Worm (Caenorhabditis elegans) whole organism, dauer: Measurements from ENCODE around the gene ZK1320.13.
"Not testable (repeated sequence)": the region's sequence is repeated elsewhere in the genome, so short reads cannot be mapped to it uniquely, and the experiment has no call there.

Experiments used
- unc-62 ChIP-seq: sonication (generic microtip); optimal IDR thresholded peaks from 2 replicates; lab custom pipeline; 2017; ENCODE audit warnings: missing biosample characterization, missing genetic modification reagents, missing genetic modification characterization

Gene ZK1320.13

ce11 chrII:9706207-9706606 is 25.6 kb downstream of the ZK1320.13 start, which contains the start of gene Y53C12A.3:
Gene Y53C12A.3, minus strand, starts transcription at chrII:9706240.
- no peak for TF ChIP-seq unc-62 (GFP tag; lab: Kevin White, UChicago)

- TF ChIP-seq unc-62 (GFP tag; lab: Kevin White, UChicago) = no peak
Measured at ce11 chrII:9708835-9709299, 28.3 kb downstream of the ZK1320.13 start, which contains the start of gene glt-5. Gene glt-5, minus strand, starts transcription at chrII:9708885.

ce11 chrII:9713083-9713482 is 32.5 kb downstream of the ZK1320.13 start:
- TF ChIP-seq unc-62 (GFP tag; lab: Kevin White, UChicago) = no peak

- TF ChIP-seq unc-62 (GFP tag; lab: Kevin White, UChicago) = no peak
Measured at ce11 chrII:9716417-9717039, 35.9 kb downstream of the ZK1320.13 start, which contains the start of gene wee-1.3. Gene wee-1.3, minus strand, starts transcription at chrII:9716467.

- TF ChIP-seq unc-62 (GFP tag; lab: Kevin White, UChicago) = no peak
Measured at ce11 chrII:9717904-9718303, 37.3 kb downstream of the ZK1320.13 start, which contains the start of gene Y53C12A.6. Gene Y53C12A.6, minus strand, starts transcription at chrII:9718004.

- not testable (repeated sequence) for TF ChIP-seq unc-62 (GFP tag; lab: Kevin White, UChicago)
Measured at ce11 chrII:9718631-9719252, 38.1 kb downstream of the ZK1320.13 start, which contains the start of gene Y53C12A.11. Gene Y53C12A.11, minus strand, starts transcription at chrII:9718698.

- TF ChIP-seq unc-62 (GFP tag; lab: Kevin White, UChicago) = no peak
Measured at ce11 chrII:9724464-9724863, 43.9 kb downstream of the ZK1320.13 start, which contains the start of gene cutl-2. Gene cutl-2, minus strand, starts transcription at chrII:9724673.

ce11 chrII:9725056-9725455 is 44.5 kb downstream of the ZK1320.13 start:
- no peak for TF ChIP-seq unc-62 (GFP tag; lab: Kevin White, UChicago)

- TF ChIP-seq unc-62 (GFP tag; lab: Kevin White, UChicago) = no peak
Measured at ce11 chrII:9727192-9727699, 46.7 kb downstream of the ZK1320.13 start.

ce11 chrII:9728506-9728905 is 47.9 kb downstream of the ZK1320.13 start:
- TF ChIP-seq unc-62 (GFP tag; lab: Kevin White, UChicago) = no peak

- no peak for TF ChIP-seq unc-62 (GFP tag; lab: Kevin White, UChicago)
Measured at ce11 chrII:9729196-9729595, 48.6 kb downstream of the ZK1320.13 start.

- no peak for TF ChIP-seq unc-62 (GFP tag; lab: Kevin White, UChicago)
Measured at ce11 chrII:9729866-9730265, 49.3 kb downstream of the ZK1320.13 start.

ce11 chrII:9731810-9732209 is 51.2 kb downstream of the ZK1320.13 start, which contains the start of gene mab-3:
Gene mab-3, plus strand, starts transcription at chrII:9732137.
- TF ChIP-seq unc-62 (GFP tag; lab: Kevin White, UChicago) = not testable (repeated sequence)
